Worm (Caenorhabditis elegans) whole organism, L3 larva: Measurements from ENCODE around the gene F52E1.14.
A peak's percentile ranks its signal among the peaks of the same experiment; 100 is the strongest.

Source experiments
- ceh-82 ChIP-seq: fragments of 150-350 bp; optimal IDR thresholded peaks from 2 replicates; lab custom pipeline; 2014; ENCODE audit warnings: missing biosample characterization, missing genetic modification characterization
- ceh-9 ChIP-seq: sonication (generic microtip); optimal IDR thresholded peaks from 2 replicates; lab custom pipeline; 2018; ENCODE audit warnings: missing biosample characterization, missing genetic modification characterization
- egl-27 ChIP-seq: sonication (generic microtip); optimal IDR thresholded peaks from 4 replicates; lab custom pipeline; 2017; ENCODE audit warnings: missing biosample characterization, missing genetic modification reagents, missing genetic modification characterization
- elt-1 ChIP-seq: fragments of 150-350 bp; optimal IDR thresholded peaks from 2 replicates; lab custom pipeline; 2014; ENCODE audit warnings: missing biosample characterization, missing genetic modification characterization
- jun-1 ChIP-seq: fragments of 150-350 bp; optimal IDR thresholded peaks from 2 replicates; lab custom pipeline; 2014; ENCODE audit warnings: missing biosample characterization, missing genetic modification reagents, missing genetic modification characterization
- nhr-28 ChIP-seq: fragments of 150-350 bp; optimal IDR thresholded peaks from 2 replicates; lab custom pipeline; 2014; ENCODE audit warnings: missing biosample characterization, missing genetic modification characterization
- snpc-4 ChIP-seq: fragments of 150-350 bp; optimal IDR thresholded peaks from 2 replicates; lab custom pipeline; 2014; ENCODE audit warnings: missing biosample characterization, missing genetic modification characterization
- unc-62 ChIP-seq: fragments of 150-350 bp; sonication (generic microtip); optimal IDR thresholded peaks from 4 replicates; lab custom pipeline; 2014; ENCODE audit warnings: missing biosample characterization, missing genetic modification reagents, missing genetic modification characterization
- zag-1 ChIP-seq: fragments of 150-350 bp; optimal IDR thresholded peaks from 2 replicates; lab custom pipeline; 2014; ENCODE audit warnings: missing biosample characterization, missing genetic modification characterization

ce11 chrV:8359113-8359564 lies 24.6 kb upstream of the F52E1.14 start, which contains the start of gene mpdu-1:
- TF ChIP-seq jun-1 (peak; percentile 51), snpc-4 (tag; lab: Kevin White, UChicago) (peak; percentile 91), ceh-82 (tag; lab: Kevin White, UChicago) (no peak), nhr-28 (tag; lab: Kevin White, UChicago) (no peak), unc-62 (GFP tag; lab: Kevin White, UChicago) (no peak), ceh-9 (no peak), zag-1 (tag; lab: Kevin White, UChicago) (no peak), elt-1 (no peak), egl-27 (tag; lab: Kevin White, UChicago) (no peak)
